Fruit fly (Drosophila melanogaster) whole organism, embryonic: ENCODE measurements around the gene Rcd2.

Source experiments
- B-H2 ChIP-seq: fragments of 200-800 bp; sonication (Bioruptor generic); optimal IDR thresholded peaks from 2 replicates; lab custom pipeline; 2018; ENCODE audit warnings: missing biosample characterization, mild to moderate bottlenecking, missing genetic modification characterization
- CG11085 ChIP-seq: fragments of 200-800 bp; sonication (Bioruptor generic); IDR thresholded peaks from 2 replicates; pipeline ENCODE4 v1.3.6; 2022; ENCODE audit warnings: missing biosample characterization, missing genetic modification characterization
- CG7987 ChIP-seq: fragments of 200-800 bp; sonication (Bioruptor generic); optimal IDR thresholded peaks from 2 replicates; lab custom pipeline; 2018; ENCODE audit warnings: missing biosample characterization, mild to moderate bottlenecking, missing genetic modification characterization, moderate library complexity
- HLH3B ChIP-seq: fragments of 200-800 bp; sonication (Bioruptor generic); IDR thresholded peaks from 2 replicates; pipeline ENCODE4 v1.3.6; 2022; ENCODE audit warnings: missing biosample characterization, missing genetic modification characterization
- Scr ChIP-seq: fragments of 200-800 bp; sonication (Bioruptor generic); IDR thresholded peaks from 2 replicates; pipeline ENCODE4 v1.3.6; 2022; ENCODE audit warnings: missing biosample characterization, missing genetic modification characterization; ENCODE audit not compliant: partially characterized antibody
- jing ChIP-seq: fragments of 200-800 bp; sonication (Bioruptor generic); optimal IDR thresholded peaks from 2 replicates; lab custom pipeline; 2018; ENCODE audit warnings: missing biosample characterization, mild to moderate bottlenecking, missing genetic modification characterization
- maf-S ChIP-seq: fragments of 200-800 bp; sonication (Bioruptor generic); optimal IDR thresholded peaks from 2 replicates; lab custom pipeline; 2016; ENCODE audit warnings: missing biosample characterization, missing genetic modification characterization
- row ChIP-seq: fragments of 200-800 bp; sonication (Bioruptor generic); IDR thresholded peaks from 3 replicates; pipeline ENCODE4 v1.3.6; 2022; ENCODE audit warnings: missing biosample characterization, missing genetic modification characterization
- tna ChIP-seq: fragments of 200-800 bp; sonication (Bioruptor generic); IDR thresholded peaks from 2 replicates; pipeline ENCODE4 v1.3.6; 2022; ENCODE audit warnings: missing biosample characterization, missing genetic modification characterization; ENCODE audit not compliant: partially characterized antibody

dm6 chr3L:20511499-20512108, 28.6 kb downstream of the Rcd2 start:
- no peak for TF ChIP-seq CG7987 (GFP tag; lab: Kevin White, UChicago)
- TF ChIP-seq Scr (GFP tag; lab: Robert Waterston, UW), result no peak
- no peak for TF ChIP-seq jing
- no peak for TF ChIP-seq maf-S
- TF ChIP-seq row, result no peak
- no peak for TF ChIP-seq tna (GFP tag; lab: Robert Waterston, UW)
- TF ChIP-seq B-H2, result no peak
- TF ChIP-seq CG11085 (GFP tag; lab: Robert Waterston, UW), result no peak
- TF ChIP-seq HLH3B (GFP tag; lab: Robert Waterston, UW), result no peak
